Worm (Caenorhabditis elegans): Measurements from ENCODE around the gene dyrb-1.

ce11 chrII:9131363-9131762 lies 24.4 kb upstream of the dyrb-1 start, which contains the start of gene C16D2.1:
- TF ChIP-seq pag-3 (tag; optimal IDR thresholded peaks at IDR 0.05; ENCODE audit: borderline replicate concordance): no peak
- no peak for TF ChIP-seq pha-4 (tag; optimal IDR thresholded peaks at IDR 0.05)
- no peak for TF ChIP-seq pqm-1 (tag; optimal IDR thresholded peaks at IDR 0.05)
- TF ChIP-seq nhr-11 (tag; optimal IDR thresholded peaks at IDR 0.05): no peak
- TF ChIP-seq npax-4 (tag; optimal IDR thresholded peaks at IDR 0.05): no peak
- TF ChIP-seq ets-4 (tag; optimal IDR thresholded peaks at IDR 0.05): no peak
- TF ChIP-seq T23F11.4 (GFP tag; optimal IDR thresholded peaks at IDR 0.05): no peak
- no peak for TF ChIP-seq lim-6 (tag; optimal IDR thresholded peaks at IDR 0.05)
- TF ChIP-seq ttx-3 (tag; optimal IDR thresholded peaks at IDR 0.05): no peak
